Worm (Caenorhabditis elegans) whole organism, young adult: ENCODE data around the gene F49E12.7.
A peak's percentile ranks its signal among the peaks of the same experiment; 100 is the strongest.

Experiments used
- B0261.1 ChIP-seq: sonication (generic microtip); optimal IDR thresholded peaks from 2 replicates; lab custom pipeline; 2016; ENCODE audit warnings: mild to moderate bottlenecking, missing genetic modification characterization, moderate library complexity, missing compliant biosample characterization
- B0336.3 ChIP-seq: fragments of 200-800 bp; sonication (Bioruptor generic); IDR thresholded peaks from 2 replicates; pipeline ENCODE4 v1.3.6; 2022; ENCODE audit warnings: missing genetic modification characterization, missing compliant biosample characterization
- F22D6.2 ChIP-seq: sonication (generic microtip); optimal IDR thresholded peaks from 2 replicates; lab custom pipeline; 2016; ENCODE audit warnings: mild to moderate bottlenecking, missing genetic modification characterization, missing compliant biosample characterization
- F23B12.7 ChIP-seq: sonication (generic microtip); optimal IDR thresholded peaks from 2 replicates; lab custom pipeline; 2017; ENCODE audit warnings: missing genetic modification characterization, mild to moderate bottlenecking, missing compliant biosample characterization, antibody characterized with exemption, moderate library complexity; ENCODE audit not compliant: insufficient read depth
- F52B5.7 ChIP-seq: sonication (generic microtip); optimal IDR thresholded peaks from 2 replicates; lab custom pipeline; 2016; ENCODE audit warnings: mild to moderate bottlenecking, missing genetic modification characterization, missing compliant biosample characterization
- K12H6.12 ChIP-seq: fragments of 200-800 bp; sonication (Bioruptor generic); optimal IDR thresholded peaks from 2 replicates; lab custom pipeline; 2018; ENCODE audit warnings: mild to moderate bottlenecking, missing genetic modification characterization, missing compliant biosample characterization
- Y56A3A.18 ChIP-seq: fragments of 200-800 bp; sonication (Bioruptor generic); IDR thresholded peaks from 2 replicates; pipeline ENCODE4 v1.3.6; 2022; ENCODE audit warnings: missing genetic modification reagents, missing genetic modification characterization, missing compliant biosample characterization
- Y95B8A.8 ChIP-seq: fragments of 200-800 bp; sonication (Bioruptor generic); IDR thresholded peaks from 2 replicates; pipeline ENCODE4 v1.3.6; 2022; ENCODE audit warnings: missing genetic modification reagents, missing genetic modification characterization, missing compliant biosample characterization
- aptf-3 ChIP-seq: fragments of 200-800 bp; sonication (Bioruptor generic); IDR thresholded peaks from 2 replicates; pipeline ENCODE4 v1.3.6; 2022; ENCODE audit warnings: missing genetic modification characterization, missing compliant biosample characterization
- atf-7 ChIP-seq: sonication (generic microtip); optimal IDR thresholded peaks from 2 replicates; lab custom pipeline; 2017; ENCODE audit warnings: mild to moderate bottlenecking, missing genetic modification characterization, missing compliant biosample characterization
- athp-1 ChIP-seq: sonication (generic microtip); optimal IDR thresholded peaks from 2 replicates; lab custom pipeline; 2017; ENCODE audit warnings: mild to moderate bottlenecking, missing genetic modification characterization, missing compliant biosample characterization
- ccch-3 ChIP-seq: fragments of 200-800 bp; sonication (Bioruptor generic); optimal IDR thresholded peaks from 2 replicates; lab custom pipeline; 2018; ENCODE audit warnings: mild to moderate bottlenecking, missing genetic modification characterization, missing compliant biosample characterization
- cebp-1 ChIP-seq, 2 experiments: fragments of 200-800 bp in 1 of 2; sonication (Bioruptor generic) in 1 of 2; sonication (generic microtip) in 1 of 2; IDR thresholded peaks in 1 of 2; optimal IDR thresholded peaks in 1 of 2; 2 replicates each; pipeline versions ENCODE4 v1.3.6 to Lab custom; 2017 to 2022; ENCODE audit warnings: missing compliant biosample characterization in 2 of 2, missing genetic modification characterization in 2 of 2, mild to moderate bottlenecking in 1 of 2, missing genetic modification reagents in 1 of 2, moderate library complexity in 1 of 2
- ceh-27 ChIP-seq: fragments of 200-800 bp; sonication (Bioruptor generic); optimal IDR thresholded peaks from 2 replicates; lab custom pipeline; 2018; ENCODE audit warnings: mild to moderate bottlenecking, missing genetic modification characterization, moderate library complexity, missing compliant biosample characterization
- ceh-58 ChIP-seq: fragments of 200-800 bp; sonication (Bioruptor generic); IDR thresholded peaks from 2 replicates; pipeline ENCODE4 v1.3.6; 2022; ENCODE audit warnings: missing genetic modification characterization, missing compliant biosample characterization
- ceh-79 ChIP-seq: sonication (generic microtip); optimal IDR thresholded peaks from 2 replicates; lab custom pipeline; 2017; ENCODE audit warnings: mild to moderate bottlenecking, missing genetic modification characterization, missing compliant biosample characterization
- ceh-91 ChIP-seq: fragments of 200-800 bp; sonication (Bioruptor generic); IDR thresholded peaks from 2 replicates; pipeline ENCODE4 v1.3.6; 2022; ENCODE audit warnings: missing genetic modification reagents, missing genetic modification characterization, missing compliant biosample characterization
- egl-44 ChIP-seq: fragments of 200-800 bp; sonication (Bioruptor generic); IDR thresholded peaks from 2 replicates; pipeline ENCODE4 v1.3.6; 2022; ENCODE audit warnings: missing genetic modification reagents, missing genetic modification characterization, missing compliant biosample characterization
- ets-4 ChIP-seq: fragments of 200-800 bp; sonication (Bioruptor generic); optimal IDR thresholded peaks from 2 replicates; lab custom pipeline; 2018; ENCODE audit warnings: mild to moderate bottlenecking, missing genetic modification characterization, missing compliant biosample characterization
- him-1 ChIP-seq: sonication (generic microtip); optimal IDR thresholded peaks from 2 replicates; lab custom pipeline; 2016; ENCODE audit warnings: missing genotype, missing genetic modification reagents, missing genetic modification characterization, missing compliant biosample characterization
- hlh-12 ChIP-seq: sonication (generic microtip); optimal IDR thresholded peaks from 2 replicates; lab custom pipeline; 2016; ENCODE audit warnings: missing genetic modification characterization, missing compliant biosample characterization
- hlh-26 ChIP-seq: fragments of 200-800 bp; sonication (Bioruptor generic); conservative IDR thresholded peaks from 2 replicates; pipeline ENCODE4 v1.3.6; 2022; ENCODE audit warnings: missing genetic modification reagents, missing genetic modification characterization, missing compliant biosample characterization
- hrde-1 ChIP-seq: sonication (generic microtip); optimal IDR thresholded peaks from 2 replicates; lab custom pipeline; 2016; ENCODE audit warnings: missing genetic modification characterization, mild to moderate bottlenecking, missing compliant biosample characterization, moderate library complexity, missing genotype, missing genetic modification reagents, borderline replicate concordance
- let-526 ChIP-seq: fragments of 200-800 bp; sonication (Bioruptor generic); IDR thresholded peaks from 2 replicates; pipeline ENCODE4 v1.3.6; 2022; ENCODE audit warnings: missing genetic modification reagents, missing genetic modification characterization, missing compliant biosample characterization
- let-607 ChIP-seq, 2 experiments: fragments of 200-800 bp in 1 of 2; sonication (Bioruptor generic) in 1 of 2; sonication (generic microtip) in 1 of 2; optimal IDR thresholded peaks; 2 replicates each; lab custom pipeline; 2016 to 2018; ENCODE audit warnings: mild to moderate bottlenecking in 2 of 2, missing compliant biosample characterization in 2 of 2, missing genetic modification characterization in 2 of 2, moderate library complexity in 2 of 2, missing genotype in 1 of 2
- lin-54 ChIP-seq: fragments of 200-800 bp; sonication (Bioruptor generic); optimal IDR thresholded peaks from 2 replicates; lab custom pipeline; 2018; ENCODE audit warnings: mild to moderate bottlenecking, missing genetic modification characterization, missing compliant biosample characterization
- lsy-27 ChIP-seq: sonication (generic microtip); optimal IDR thresholded peaks from 2 replicates; lab custom pipeline; 2017; ENCODE audit warnings: missing genetic modification characterization, mild to moderate bottlenecking, missing compliant biosample characterization, antibody characterized with exemption, missing genotype, borderline replicate concordance; ENCODE audit not compliant: insufficient read depth
- madf-3 ChIP-seq: fragments of 200-800 bp; sonication (Bioruptor generic); IDR thresholded peaks from 2 replicates; pipeline ENCODE4 v1.3.6; 2022; ENCODE audit warnings: missing genetic modification reagents, missing genetic modification characterization, missing compliant biosample characterization
- madf-6 ChIP-seq: fragments of 200-800 bp; sonication (Bioruptor generic); IDR thresholded peaks from 2 replicates; pipeline ENCODE4 v1.3.6; 2022; ENCODE audit warnings: missing genetic modification reagents, missing genetic modification characterization, missing compliant biosample characterization
- mcd-1 ChIP-seq: fragments of 200-800 bp; sonication (Bioruptor generic); IDR thresholded peaks from 2 replicates; pipeline ENCODE4 v1.3.6; 2022; ENCODE audit warnings: missing genetic modification reagents, missing genetic modification characterization, missing compliant biosample characterization
- mes-4 ChIP-seq: sonication (generic microtip); optimal IDR thresholded peaks from 2 replicates; lab custom pipeline; 2016; ENCODE audit warnings: missing genotype, missing genetic modification characterization, missing compliant biosample characterization
- nfyb-1 ChIP-seq: fragments of 200-800 bp; sonication (Bioruptor generic); IDR thresholded peaks from 2 replicates; pipeline ENCODE4 v1.3.6; 2022; ENCODE audit warnings: missing genetic modification reagents, missing genetic modification characterization, missing compliant biosample characterization
- nhr-80 ChIP-seq: sonication (generic microtip); optimal IDR thresholded peaks from 2 replicates; lab custom pipeline; 2016; ENCODE audit warnings: missing genetic modification characterization, missing compliant biosample characterization
- nhr-90 ChIP-seq: sonication (generic microtip); optimal IDR thresholded peaks from 2 replicates; lab custom pipeline; 2016; ENCODE audit warnings: missing genotype, mild to moderate bottlenecking, missing genetic modification characterization, missing compliant biosample characterization
- pbrm-1 ChIP-seq: fragments of 200-800 bp; sonication (Bioruptor generic); IDR thresholded peaks from 2 replicates; pipeline ENCODE4 v1.3.6; 2022; ENCODE audit warnings: missing genetic modification reagents, missing genetic modification characterization, missing compliant biosample characterization
- pha-4 ChIP-seq: fragments of 150-350 bp; sonication (generic microtip); optimal IDR thresholded peaks from 2 replicates; lab custom pipeline; 2014; ENCODE audit warnings: missing biosample characterization, missing genetic modification reagents, missing genetic modification characterization
- rcor-1 ChIP-seq: fragments of 200-800 bp; sonication (Bioruptor generic); IDR thresholded peaks from 2 replicates; pipeline ENCODE4 v1.3.6; 2022; ENCODE audit warnings: missing genetic modification reagents, missing genetic modification characterization, missing compliant biosample characterization
- repo-1 ChIP-seq: sonication (generic microtip); optimal IDR thresholded peaks from 2 replicates; lab custom pipeline; 2017; ENCODE audit warnings: mild to moderate bottlenecking, missing genetic modification characterization, missing compliant biosample characterization
- rpc-1 ChIP-seq, 2 experiments: fragments of 150-350 bp in 1 of 2; sonication (generic microtip) in 1 of 2; optimal IDR thresholded peaks; 2 replicates each; lab custom pipeline; 2014 to 2018; ENCODE audit warnings: missing biosample characterization in 1 of 2, missing genetic modification characterization in 1 of 2, missing genetic modification reagents in 1 of 2, missing genotype in 1 of 2
- snpc-1.3 ChIP-seq: sonication (generic microtip); optimal IDR thresholded peaks from 2 replicates; lab custom pipeline; 2017; ENCODE audit warnings: missing genetic modification characterization, mild to moderate bottlenecking, missing compliant biosample characterization, antibody characterized with exemption, moderate library complexity, missing genotype, missing genetic modification reagents; ENCODE audit not compliant: insufficient read depth
- sptf-2 ChIP-seq: fragments of 200-800 bp; sonication (Bioruptor generic); optimal IDR thresholded peaks from 2 replicates; lab custom pipeline; 2018; ENCODE audit warnings: mild to moderate bottlenecking, missing genetic modification characterization, missing compliant biosample characterization
- tbx-9 ChIP-seq: sonication (generic microtip); optimal IDR thresholded peaks from 2 replicates; lab custom pipeline; 2016; ENCODE audit warnings: borderline replicate concordance, missing genetic modification characterization, inconsistent platforms, missing compliant biosample characterization
- xnd-1 ChIP-seq: sonication (generic microtip); optimal IDR thresholded peaks from 2 replicates; lab custom pipeline; 2016; ENCODE audit warnings: missing genotype, missing genetic modification reagents, missing genetic modification characterization, missing compliant biosample characterization
- ztf-22 ChIP-seq: fragments of 200-800 bp; sonication (Bioruptor generic); optimal IDR thresholded peaks from 2 replicates; lab custom pipeline; 2018; ENCODE audit warnings: mild to moderate bottlenecking, missing genetic modification characterization, moderate library complexity, missing compliant biosample characterization
- ztf-26 ChIP-seq: sonication (generic microtip); optimal IDR thresholded peaks from 2 replicates; lab custom pipeline; 2017; ENCODE audit warnings: missing genetic modification characterization, missing compliant biosample characterization

F49E12.7 gene

ce11 chrII:8390751-8391150 lies 5.2 kb downstream of the F49E12.7 start, which contains the start of gene F49E12.10:
Gene F49E12.10 (plus strand): TSS chrII:8391051.
- peak; percentile 27 for TF ChIP-seq nhr-80
- no peak for TF ChIP-seq hlh-26 (GFP tag; lab: Robert Waterston, UW)

DNA sequence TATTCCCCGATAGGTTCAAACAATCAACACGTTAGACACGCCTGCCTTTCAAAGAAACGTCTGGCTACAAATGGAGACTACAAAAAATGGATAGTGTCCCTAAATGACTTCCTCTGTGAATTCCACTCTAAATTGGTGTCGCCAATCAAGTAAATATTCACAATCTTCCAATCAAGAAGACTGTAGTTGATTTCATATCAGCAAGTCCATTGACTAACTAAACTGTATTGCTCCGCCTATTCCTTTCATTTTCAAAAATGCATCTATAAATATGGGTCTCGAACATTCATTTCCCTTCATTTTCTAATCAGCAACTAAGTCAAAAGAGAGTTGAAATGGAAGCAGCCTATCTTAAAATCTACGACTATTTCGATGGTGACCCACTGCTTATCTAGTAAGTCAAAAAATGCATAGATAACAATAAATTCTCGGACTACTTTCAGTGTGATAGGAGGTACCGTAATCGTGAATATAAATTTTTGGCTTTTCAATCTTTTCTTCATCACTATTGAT lies 7.9 kb downstream of the F49E12.7 start, which contains the start of gene drd-1:
Gene drd-1, plus strand, starts transcription at position 51 of the 513 bp plus-strand sequence.
- TF ChIP-seq athp-1 (no peak), B0261.1 (tag; lab: Kevin White, UChicago) (no peak), let-526 (GFP tag; lab: Robert Waterston, UW) (no peak), sptf-2 (no peak), ztf-26 (tag; lab: Kevin White, UChicago) (no peak), rcor-1 (GFP tag; lab: Robert Waterston, UW) (no peak), xnd-1 (no peak), K12H6.12 (tag; lab: Kevin White, UChicago) (no peak), mcd-1 (no peak), mes-4 (tag; lab: Kevin White, UChicago) (no peak), atf-7 (peak; percentile 57), let-607 (tag; optimal IDR thresholded peaks at IDR 0.05; lab: Kevin White, UChicago) (peak in 1 of 2 experiments; percentile 40), rpc-1 (optimal IDR thresholded peaks at IDR 0.05; lab: Kevin White, UChicago) (no peak), rpc-1 (tag; optimal IDR thresholded peaks at IDR 0.05; lab: Kevin White, UChicago) (no peak), lsy-27 (tag; lab: Kevin White, UChicago) (no peak), Y56A3A.18 (GFP tag; lab: Robert Waterston, UW) (no peak), nfyb-1 (GFP tag; lab: Robert Waterston, UW) (0 out of 2 replicates have a peak, but pooled peaks have one; percentile 27), madf-6 (GFP tag; lab: Robert Waterston, UW) (no peak), hlh-12 (tag; lab: Kevin White, UChicago) (no peak), nhr-90 (tag; lab: Kevin White, UChicago) (peak; percentile 27), F22D6.2 (tag; lab: Kevin White, UChicago) (peak; percentile 24), pha-4 (no peak), aptf-3 (GFP tag; lab: Robert Waterston, UW) (no peak), ccch-3 (no peak), pbrm-1 (no peak), Y95B8A.8 (GFP tag; lab: Robert Waterston, UW) (no peak), ceh-27 (GFP tag; lab: Kevin White, UChicago) (no peak), B0336.3 (0 out of 2 replicates have a peak, but pooled peaks have one; percentile 25), F52B5.7 (no peak), snpc-1.3 (tag; lab: Kevin White, UChicago) (no peak), ztf-22 (peak; percentile 69), F23B12.7 (tag; lab: Kevin White, UChicago) (no peak), ceh-79 (tag; lab: Kevin White, UChicago) (no peak), him-1 (tag; lab: Kevin White, UChicago) (no peak), tbx-9 (tag; lab: Kevin White, UChicago) (no peak), madf-3 (GFP tag; lab: Robert Waterston, UW) (no peak), repo-1 (tag; lab: Kevin White, UChicago) (no peak), ceh-58 (GFP tag; lab: Robert Waterston, UW) (no peak), ceh-91 (no peak), ets-4 (GFP tag; lab: Kevin White, UChicago) (peak; percentile 73), egl-44 (GFP tag; lab: Robert Waterston, UW) (no peak), lin-54 (GFP tag; lab: Kevin White, UChicago) (no peak), hrde-1 (tag; lab: Kevin White, UChicago) (no peak), nhr-80 (peak; percentile 96), cebp-1 (GFP tag; IDR thresholded peaks at IDR 0.05; lab: Robert Waterston, UW) (no peak), cebp-1 (tag; optimal IDR thresholded peaks at IDR 0.05; lab: Kevin White, UChicago) (no peak)
